Fruit fly (Drosophila melanogaster): ENCODE measurements around the gene Drsl6.

The Drsl6 gene

dm6 chr3L:3335688-3336087 lies 530 bp downstream of the Drsl6 start, which contains the start of gene Drsl1:
Gene Drsl1 (minus strand): TSS chr3L:3335788.
- TF ChIP-seq CG33017 (tag; optimal IDR thresholded peaks at IDR 0.05), result no peak
- no peak for TF ChIP-seq kay (GFP tag; ENCODE audit: borderline replicate concordance)
- TF ChIP-seq CG1620 (GFP tag; optimal IDR thresholded peaks at IDR 0.05), result no peak
- TF ChIP-seq pad (GFP tag; optimal IDR thresholded peaks at IDR 0.05), result no peak
- TF ChIP-seq bab1 (GFP tag; optimal IDR thresholded peaks at IDR 0.05), result no peak
- TF ChIP-seq Hr96 (GFP tag; optimal IDR thresholded peaks at IDR 0.05), result no peak
- no peak for TF ChIP-seq Mnt (GFP tag; optimal IDR thresholded peaks at IDR 0.05)
- TF ChIP-seq cic (GFP tag; optimal IDR thresholded peaks at IDR 0.05), result no peak
- no peak for TF ChIP-seq CG5204 (GFP tag; optimal IDR thresholded peaks at IDR 0.05)
- no peak for TF ChIP-seq CG14711 (tag; optimal IDR thresholded peaks at IDR 0.05)

dm6 chr3L:3334784-3335183 lies 1.4 kb downstream of the Drsl6 start, which contains the start of gene CG14969:
Gene CG14969 (minus strand): TSS chr3L:3334978.
- TF ChIP-seq bab1 (GFP tag; optimal IDR thresholded peaks at IDR 0.05), result peak; percentile 80
- TF ChIP-seq ovo (GFP tag; optimal IDR thresholded peaks at IDR 0.05), result no peak
- no peak for TF ChIP-seq CG14711 (tag; optimal IDR thresholded peaks at IDR 0.05)
- TF ChIP-seq Hr96 (GFP tag; optimal IDR thresholded peaks at IDR 0.05), result no peak
- no peak for TF ChIP-seq cnc (optimal IDR thresholded peaks at IDR 0.05)

dm6 chr3L:3329763-3330162 lies 6.5 kb downstream of the Drsl6 start, which contains the start of gene CG14961:
Gene CG14961 (plus strand): TSS chr3L:3330063.
- no peak for TF ChIP-seq kay (GFP tag; ENCODE audit: borderline replicate concordance)
- no peak for TF ChIP-seq bab1 (GFP tag; optimal IDR thresholded peaks at IDR 0.05)
- TF ChIP-seq Mnt (GFP tag; optimal IDR thresholded peaks at IDR 0.05), result no peak
- no peak for TF ChIP-seq CG1620 (GFP tag; optimal IDR thresholded peaks at IDR 0.05)
- no peak for TF ChIP-seq pad (GFP tag; optimal IDR thresholded peaks at IDR 0.05)
- no peak for TF ChIP-seq CG5204 (GFP tag; optimal IDR thresholded peaks at IDR 0.05)
- TF ChIP-seq Crg-1 (GFP tag; optimal IDR thresholded peaks at IDR 0.05), result no peak
- TF ChIP-seq Clk (GFP tag; optimal IDR thresholded peaks at IDR 0.05), result no peak
- no peak for TF ChIP-seq Hr96 (GFP tag; optimal IDR thresholded peaks at IDR 0.05)
- no peak for TF ChIP-seq cic (GFP tag; optimal IDR thresholded peaks at IDR 0.05)
- no peak for TF ChIP-seq tj (GFP tag; optimal IDR thresholded peaks at IDR 0.05)
- no peak for TF ChIP-seq ovo (GFP tag; optimal IDR thresholded peaks at IDR 0.05)
- no peak for TF ChIP-seq CG14711 (tag; optimal IDR thresholded peaks at IDR 0.05)
- no peak for TF ChIP-seq cnc (optimal IDR thresholded peaks at IDR 0.05)
- no peak for TF ChIP-seq CG7045 (GFP tag; optimal IDR thresholded peaks at IDR 0.05)
- TF ChIP-seq toe (GFP tag; optimal IDR thresholded peaks at IDR 0.05), result no peak
- no peak for TF ChIP-seq CG12768 (GFP tag; optimal IDR thresholded peaks at IDR 0.05)
- TF ChIP-seq CG7101 (tag; optimal IDR thresholded peaks at IDR 0.05), result no peak

- no peak for TF ChIP-seq bab1 (GFP tag; optimal IDR thresholded peaks at IDR 0.05)
- TF ChIP-seq cic (GFP tag; optimal IDR thresholded peaks at IDR 0.05), result no peak
- TF ChIP-seq CG7101 (tag; optimal IDR thresholded peaks at IDR 0.05), result no peak
- TF ChIP-seq Crg-1 (GFP tag; optimal IDR thresholded peaks at IDR 0.05), result no peak
- TF ChIP-seq CG33017 (tag; optimal IDR thresholded peaks at IDR 0.05), result no peak
- TF ChIP-seq pad (GFP tag; optimal IDR thresholded peaks at IDR 0.05), result no peak
- TF ChIP-seq kay (GFP tag; ENCODE audit: borderline replicate concordance), result no peak
- TF ChIP-seq CG7045 (GFP tag; optimal IDR thresholded peaks at IDR 0.05), result no peak
- no peak for TF ChIP-seq tj (GFP tag; optimal IDR thresholded peaks at IDR 0.05)
- no peak for TF ChIP-seq CG5204 (GFP tag; optimal IDR thresholded peaks at IDR 0.05)
- no peak for TF ChIP-seq Hr96 (GFP tag; optimal IDR thresholded peaks at IDR 0.05)
- no peak for TF ChIP-seq CG11617 (GFP tag; optimal IDR thresholded peaks at IDR 0.05)
- TF ChIP-seq CG1620 (GFP tag; optimal IDR thresholded peaks at IDR 0.05), result no peak
- TF ChIP-seq CG14711 (tag; optimal IDR thresholded peaks at IDR 0.05), result no peak
- TF ChIP-seq cnc (optimal IDR thresholded peaks at IDR 0.05), result no peak
- no peak for TF ChIP-seq toe (GFP tag; optimal IDR thresholded peaks at IDR 0.05)
- TF ChIP-seq CG12768 (GFP tag; optimal IDR thresholded peaks at IDR 0.05), result no peak
- TF ChIP-seq Clk (GFP tag; optimal IDR thresholded peaks at IDR 0.05), result no peak
Measured at dm6 chr3L:3328771-3329170, 7.4 kb downstream of the Drsl6 start, which contains the start of gene Strip. Gene Strip (minus strand): TSS chr3L:3328871.

dm6 chr3L:3325925-3326903 lies 10.0 kb downstream of the Drsl6 start, which contains the start of gene Gtpx:
Gene Gtpx (plus strand): TSS chr3L:3326265.
- TF ChIP-seq bab1 (GFP tag; optimal IDR thresholded peaks at IDR 0.05) (no peak), CG7045 (GFP tag; optimal IDR thresholded peaks at IDR 0.05) (no peak), CG33017 (tag; optimal IDR thresholded peaks at IDR 0.05) (peak; percentile 8), Hr96 (GFP tag; optimal IDR thresholded peaks at IDR 0.05) (peak; percentile 35), cnc (optimal IDR thresholded peaks at IDR 0.05) (peak; percentile 80 to 98), pad (GFP tag; optimal IDR thresholded peaks at IDR 0.05) (peak; percentile 35), tj (GFP tag; optimal IDR thresholded peaks at IDR 0.05) (peak; percentile 71), ovo (GFP tag; optimal IDR thresholded peaks at IDR 0.05) (peak; percentile 25), CG14711 (tag; optimal IDR thresholded peaks at IDR 0.05) (peak; percentile 93), CG12768 (GFP tag; optimal IDR thresholded peaks at IDR 0.05) (peak; percentile 57), Crg-1 (GFP tag; optimal IDR thresholded peaks at IDR 0.05) (peak; percentile 63), CG11617 (GFP tag; optimal IDR thresholded peaks at IDR 0.05) (peak; percentile 73), Mnt (GFP tag; optimal IDR thresholded peaks at IDR 0.05) (peak; percentile 26), kay (GFP tag; ENCODE audit: borderline replicate concordance) (no peak), Clk (GFP tag; optimal IDR thresholded peaks at IDR 0.05) (no peak), toe (GFP tag; optimal IDR thresholded peaks at IDR 0.05) (peak; percentile 72), CG1620 (GFP tag; optimal IDR thresholded peaks at IDR 0.05) (peak; percentile 63), cic (GFP tag; optimal IDR thresholded peaks at IDR 0.05) (peak; percentile 65), CG5204 (GFP tag; optimal IDR thresholded peaks at IDR 0.05) (no peak), CG7101 (tag; optimal IDR thresholded peaks at IDR 0.05) (peak; percentile 60)

Data from whole organism, adult.